In genomic region chrX:7705175-7706097, dm6 we compare ENCODE assay signal across 6 fruit fly cellular contexts.
A peak's percentile ranks its signal among the peaks of the same experiment; 100 is the strongest.
TF ChIP-seq lines count a peak whose summit lies in the region.

No protein-coding gene starts in this region.

- TF ChIP-seq CTCF in whole organism, embryonic (GFP tag; optimal IDR thresholded peaks at IDR 0.05; lab: Kevin White, UChicago), result peak; percentile 49

TF ChIP-seq in whole organism, 6 proteins besides CTCF, POLR2A, EP300 and RAD21:
- TF ChIP-seq usp (GFP tag; optimal IDR thresholded peaks at IDR 0.05; lab: Kevin White, UChicago) (no peak), EcR (GFP tag; optimal IDR thresholded peaks at IDR 0.05; lab: Kevin White, UChicago) (peak in 1 of 2 experiments; percentile 12), pan (optimal IDR thresholded peaks at IDR 0.05; lab: Kevin White, UChicago) (no peak), CG8478 (optimal IDR thresholded peaks at IDR 0.05; lab: Kevin White, UChicago) (no peak), psq (optimal IDR thresholded peaks at IDR 0.05; lab: Kevin White, UChicago) (no peak), Dll (optimal IDR thresholded peaks at IDR 0.05; lab: Kevin White, UChicago) (peak; percentile 69)
TF ChIP-seq in whole organism: peak in this region for 2.

TF ChIP-seq in whole organism, adult, 20 proteins besides CTCF, POLR2A, EP300 and RAD21 (continues in another document):
- peak; percentile 88 for TF ChIP-seq CG12768 (GFP tag; optimal IDR thresholded peaks at IDR 0.05; lab: Kevin White, UChicago)
- TF ChIP-seq kay (GFP tag; lab: Kevin White, UChicago; ENCODE audit: borderline replicate concordance), result peak; percentile 93
- TF ChIP-seq CG14711 (tag; optimal IDR thresholded peaks at IDR 0.05; lab: Kevin White, UChicago), result peak; percentile 90
- peak; percentile 67 for TF ChIP-seq toe (GFP tag; optimal IDR thresholded peaks at IDR 0.05; lab: Kevin White, UChicago)
- TF ChIP-seq CG11617 (GFP tag; optimal IDR thresholded peaks at IDR 0.05; lab: Kevin White, UChicago), result peak; percentile 98
- TF ChIP-seq tj (GFP tag; optimal IDR thresholded peaks at IDR 0.05; lab: Kevin White, UChicago), result peak; percentile 83
- peak; percentile 93 for TF ChIP-seq Mnt (GFP tag; optimal IDR thresholded peaks at IDR 0.05; lab: Kevin White, UChicago)
- TF ChIP-seq CG33017 (tag; optimal IDR thresholded peaks at IDR 0.05; lab: Kevin White, UChicago), result peak; percentile 88
- TF ChIP-seq CG7101 (tag; optimal IDR thresholded peaks at IDR 0.05; lab: Kevin White, UChicago), result peak; percentile 96
- peak; percentile 92 for TF ChIP-seq pad (GFP tag; optimal IDR thresholded peaks at IDR 0.05; lab: Kevin White, UChicago)
- TF ChIP-seq CG7045 (GFP tag; optimal IDR thresholded peaks at IDR 0.05; lab: Kevin White, UChicago), result peak; percentile 92
- TF ChIP-seq CG5204 (GFP tag; optimal IDR thresholded peaks at IDR 0.05; lab: Kevin White, UChicago), result peak; percentile 81
- peak; percentile 85 for TF ChIP-seq Hr96 (GFP tag; optimal IDR thresholded peaks at IDR 0.05; lab: Kevin White, UChicago)
- TF ChIP-seq cic (GFP tag; optimal IDR thresholded peaks at IDR 0.05; lab: Kevin White, UChicago), result peak; percentile 42
- TF ChIP-seq bab1 (GFP tag; optimal IDR thresholded peaks at IDR 0.05; lab: Kevin White, UChicago), result peak; percentile 95
- peak; percentile 83 for TF ChIP-seq ovo (GFP tag; optimal IDR thresholded peaks at IDR 0.05; lab: Kevin White, UChicago)
- TF ChIP-seq Clk (GFP tag; optimal IDR thresholded peaks at IDR 0.05; lab: Kevin White, UChicago), result peak; percentile 83

TF ChIP-seq in whole organism, embryonic, 481 proteins besides CTCF, POLR2A, EP300 and RAD21 (continues in another document):
- TF ChIP-seq chm (GFP tag; IDR thresholded peaks at IDR 0.05; lab: Robert Waterston, UW) (0 out of 2 replicates have a peak, but pooled peaks have one; percentile 63), Sry-δ (GFP tag; optimal IDR thresholded peaks at IDR 0.05; lab: Kevin White, UChicago) (peak; percentile 26), corto (GFP tag; optimal IDR thresholded peaks at IDR 0.05; lab: Kevin White, UChicago) (peak; percentile 73), CHES-1-like (GFP tag; optimal IDR thresholded peaks at IDR 0.05; lab: Kevin White, UChicago) (peak; percentile 85), CG1602 (GFP tag; optimal IDR thresholded peaks at IDR 0.05; lab: Kevin White, UChicago) (peak; percentile 88), CG8388 (GFP tag; optimal IDR thresholded peaks at IDR 0.05; lab: Kevin White, UChicago) (peak; percentile 93), twi (tag; optimal IDR thresholded peaks at IDR 0.05; lab: Kevin White, UChicago) (peak; percentile 92), ATbp (GFP tag; optimal IDR thresholded peaks at IDR 0.05; lab: Kevin White, UChicago) (peak; percentile 92), ewg (GFP tag; optimal IDR thresholded peaks at IDR 0.05; lab: Kevin White, UChicago) (peak; percentile 89), emc (GFP tag; optimal IDR thresholded peaks at IDR 0.05; lab: Kevin White, UChicago) (peak; percentile 49), Doc2 (GFP tag; IDR thresholded peaks at IDR 0.05; lab: Robert Waterston, UW) (0 out of 2 replicates have a peak, but pooled peaks have one; percentile 31), sqz (GFP tag; optimal IDR thresholded peaks at IDR 0.05; lab: Kevin White, UChicago) (peak; percentile 26), toy (GFP tag; IDR thresholded peaks at IDR 0.05; lab: Robert Waterston, UW) (peak; percentile 48; the same call in 1 of the 2 replicates), CG31441 (GFP tag; IDR thresholded peaks at IDR 0.05; lab: Robert Waterston, UW) (peak; percentile 98), CG3847 (GFP tag; IDR thresholded peaks at IDR 0.05; lab: Robert Waterston, UW) (peak; percentile 87), crol (GFP tag; IDR thresholded peaks at IDR 0.05; lab: Robert Waterston, UW) (peak; percentile 44; the same call in 1 of the 2 replicates)

TF ChIP-seq in whole organism, prepupa, 60 proteins besides CTCF, POLR2A, EP300 and RAD21 (continues in another document):
- peak; percentile 95 for TF ChIP-seq Met (GFP tag; optimal IDR thresholded peaks at IDR 0.05; lab: Kevin White, UChicago)
- TF ChIP-seq Sox14 (GFP tag; optimal IDR thresholded peaks at IDR 0.05; lab: Kevin White, UChicago), result peak; percentile 90
- peak; percentile 92 for TF ChIP-seq achi (GFP tag; optimal IDR thresholded peaks at IDR 0.05; lab: Kevin White, UChicago)
- peak; percentile 92 for TF ChIP-seq Sox102F (GFP tag; optimal IDR thresholded peaks at IDR 0.05; lab: Kevin White, UChicago)
- peak; percentile 92 for TF ChIP-seq Ets96B (tag; optimal IDR thresholded peaks at IDR 0.05; lab: Kevin White, UChicago)
- TF ChIP-seq Sox15 (GFP tag; optimal IDR thresholded peaks at IDR 0.05; lab: Kevin White, UChicago), result peak; percentile 87
- TF ChIP-seq salr (GFP tag; optimal IDR thresholded peaks at IDR 0.05; lab: Kevin White, UChicago), result peak; percentile 78 to 95
- TF ChIP-seq CG9139 (GFP tag; optimal IDR thresholded peaks at IDR 0.05; lab: Kevin White, UChicago), result peak; percentile 80
- peak; percentile 94 for TF ChIP-seq acj6 (GFP tag; optimal IDR thresholded peaks at IDR 0.05; lab: Kevin White, UChicago)
- TF ChIP-seq fd85E (GFP tag; optimal IDR thresholded peaks at IDR 0.05; lab: Kevin White, UChicago), result peak; percentile 41
- TF ChIP-seq CG15336 (GFP tag; IDR thresholded peaks at IDR 0.05; lab: Robert Waterston, UW), result peak; percentile 90
- peak; percentile 80 for TF ChIP-seq CG1621 (tag; optimal IDR thresholded peaks at IDR 0.05; lab: Kevin White, UChicago)
- peak; percentile 83 to 95 for TF ChIP-seq ss (GFP tag; optimal IDR thresholded peaks at IDR 0.05; lab: Kevin White, UChicago)
- TF ChIP-seq topi (GFP tag; optimal IDR thresholded peaks at IDR 0.05; lab: Kevin White, UChicago), result peak; percentile 95
- peak; percentile 78 for TF ChIP-seq vri (GFP tag; optimal IDR thresholded peaks at IDR 0.05; lab: Kevin White, UChicago)
- TF ChIP-seq CG31627 (GFP tag; optimal IDR thresholded peaks at IDR 0.05; lab: Kevin White, UChicago), result peak; percentile 89
- peak; percentile 94 for TF ChIP-seq lz (GFP tag; optimal IDR thresholded peaks at IDR 0.05; lab: Kevin White, UChicago)
- TF ChIP-seq Ets21C (GFP tag; optimal IDR thresholded peaks at IDR 0.05; lab: Kevin White, UChicago), result peak; percentile 87

TF ChIP-seq in whole organism, pupa, 21 proteins besides CTCF, POLR2A, EP300 and RAD21 (continues in another document):
- peak; percentile 81 for TF ChIP-seq CG32121 (GFP tag; IDR thresholded peaks at IDR 0.05; lab: Robert Waterston, UW)
- peak; percentile 33 for TF ChIP-seq EcR (GFP tag; optimal IDR thresholded peaks at IDR 0.05; lab: Kevin White, UChicago)
- peak; percentile 81 for TF ChIP-seq CG12605 (GFP tag; IDR thresholded peaks at IDR 0.05; lab: Robert Waterston, UW)
- TF ChIP-seq D1 (tag; optimal IDR thresholded peaks at IDR 0.05; lab: Kevin White, UChicago), result peak; percentile 85
- TF ChIP-seq Snoo (tag; optimal IDR thresholded peaks at IDR 0.05; lab: Kevin White, UChicago), result peak; percentile 93
- peak; percentile 93 for TF ChIP-seq CG15710 (tag; optimal IDR thresholded peaks at IDR 0.05; lab: Kevin White, UChicago)
- TF ChIP-seq CG13204 (GFP tag; optimal IDR thresholded peaks at IDR 0.05; lab: Kevin White, UChicago), result peak; percentile 59
- peak; percentile 93 for TF ChIP-seq CG9948 (tag; optimal IDR thresholded peaks at IDR 0.05; lab: Kevin White, UChicago)
- TF ChIP-seq CG8159 (tag; optimal IDR thresholded peaks at IDR 0.05; lab: Kevin White, UChicago), result peak; percentile 94
- TF ChIP-seq CG17806 (tag; optimal IDR thresholded peaks at IDR 0.05; lab: Kevin White, UChicago), result peak; percentile 86
- peak; percentile 91 for TF ChIP-seq Pif1A (GFP tag; optimal IDR thresholded peaks at IDR 0.05; lab: Kevin White, UChicago)
- TF ChIP-seq CG14655 (GFP tag; optimal IDR thresholded peaks at IDR 0.05; lab: Kevin White, UChicago), result peak; percentile 96
- TF ChIP-seq Ets98B (GFP tag; IDR thresholded peaks at IDR 0.05; lab: Robert Waterston, UW), result peak; percentile 60
- no peak; the same call in 1 of the 2 replicates for TF ChIP-seq rn (GFP tag; IDR thresholded peaks at IDR 0.05; lab: Robert Waterston, UW)
- TF ChIP-seq Pif1B (GFP tag; optimal IDR thresholded peaks at IDR 0.05; lab: Kevin White, UChicago), result peak; percentile 87
- peak; percentile 82 for TF ChIP-seq CG4496 (GFP tag; IDR thresholded peaks at IDR 0.05; lab: Robert Waterston, UW)
- TF ChIP-seq CG10348 (GFP tag; IDR thresholded peaks at IDR 0.05; lab: Robert Waterston, UW), result peak; percentile 41; the same call in 1 of the 2 replicates
- TF ChIP-seq CG34367 (tag; optimal IDR thresholded peaks at IDR 0.05; lab: Kevin White, UChicago), result peak; percentile 89
- TF ChIP-seq fd96Ca (GFP tag; IDR thresholded peaks at IDR 0.05; lab: Robert Waterston, UW), result peak; percentile 82

TF ChIP-seq in whole organism, wandering third instar larva, 38 proteins besides CTCF, POLR2A, EP300 and RAD21 (continues in another document):
- TF ChIP-seq ey (GFP tag; optimal IDR thresholded peaks at IDR 0.05; lab: Kevin White, UChicago) (peak; percentile 91), Hnf4 (GFP tag; optimal IDR thresholded peaks at IDR 0.05; lab: Kevin White, UChicago) (peak; percentile 72), tai (GFP tag; optimal IDR thresholded peaks at IDR 0.05; lab: Kevin White, UChicago) (peak; percentile 46), CG9705 (GFP tag; optimal IDR thresholded peaks at IDR 0.05; lab: Kevin White, UChicago) (peak; percentile 82), Vsx2 (GFP tag; optimal IDR thresholded peaks at IDR 0.05; lab: Kevin White, UChicago; ENCODE audit: partially characterized antibody) (peak; percentile 59), fru (GFP tag; optimal IDR thresholded peaks at IDR 0.05; lab: Kevin White, UChicago) (peak; percentile 94), Hr83 (GFP tag; optimal IDR thresholded peaks at IDR 0.05; lab: Kevin White, UChicago; ENCODE audit: poor library complexity, severe bottlenecking) (peak; percentile 11), OdsH (GFP tag; optimal IDR thresholded peaks at IDR 0.05; lab: Kevin White, UChicago) (peak; percentile 94), HLH106 (tag; optimal IDR thresholded peaks at IDR 0.05; lab: Kevin White, UChicago) (peak; percentile 94), GATAd (GFP tag; optimal IDR thresholded peaks at IDR 0.05; lab: Kevin White, UChicago) (peak; percentile 29), CrebA (GFP tag; optimal IDR thresholded peaks at IDR 0.05; lab: Kevin White, UChicago; ENCODE audit: borderline replicate concordance) (no peak), br (GFP tag; optimal IDR thresholded peaks at IDR 0.05; lab: Kevin White, UChicago) (peak; percentile 86), pan (optimal IDR thresholded peaks at IDR 0.05; lab: Kevin White, UChicago) (no peak), Mio (GFP tag; optimal IDR thresholded peaks at IDR 0.05; lab: Kevin White, UChicago) (peak; percentile 11), brk (GFP tag; optimal IDR thresholded peaks at IDR 0.05; lab: Kevin White, UChicago) (peak; percentile 80), CG32264 (GFP tag; optimal IDR thresholded peaks at IDR 0.05; lab: Kevin White, UChicago) (peak; percentile 36), foxo (GFP tag; optimal IDR thresholded peaks at IDR 0.05; lab: Kevin White, UChicago) (peak in 1 of 2 experiments; percentile 96), Dfd (GFP tag; optimal IDR thresholded peaks at IDR 0.05; lab: Kevin White, UChicago) (peak; percentile 30), woc (GFP tag; optimal IDR thresholded peaks at IDR 0.05; lab: Kevin White, UChicago) (peak; percentile 73), Rel (GFP tag; optimal IDR thresholded peaks at IDR 0.05; lab: Kevin White, UChicago) (peak; percentile 36), Rel (tag; optimal IDR thresholded peaks at IDR 0.05; lab: Kevin White, UChicago) (no peak)
